Worm (Caenorhabditis elegans): ENCODE measurements around the gene R07B7.8.

R07B7.8 gene

DNA sequence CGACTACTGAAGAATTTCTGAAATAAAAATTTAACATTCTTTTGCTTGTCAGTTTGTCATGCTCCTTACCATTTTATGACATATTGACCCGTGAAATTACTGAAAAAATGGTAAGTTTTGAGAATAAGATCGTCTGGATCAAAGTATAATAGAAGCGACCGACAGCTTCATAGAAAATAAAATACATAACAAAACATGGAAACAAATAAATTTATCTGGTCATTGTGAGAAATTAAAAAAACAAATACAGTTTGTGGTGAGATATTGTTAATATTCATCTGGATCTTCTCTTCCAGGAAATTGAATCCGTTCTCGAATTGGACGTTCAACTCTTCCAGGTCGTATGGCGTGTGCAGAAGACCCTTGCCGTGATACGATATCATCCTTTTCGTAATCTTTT, 52.1 kb downstream of the R07B7.8 start, which contains the start of gene pkc-1:
Gene pkc-1, minus strand, starts transcription at position 101 of the 400 bp plus-strand sequence.
- TF ChIP-seq him-1 (tag; optimal IDR thresholded peaks at IDR 0.05) (no peak), dao-5 (tag; optimal IDR thresholded peaks at IDR 0.05) (no peak), W03F9.2 (tag; optimal IDR thresholded peaks at IDR 0.05) (no peak)
